Worm (Caenorhabditis elegans) whole organism, L1 larva: ENCODE results near the gene cyp-44A1.
A peak's percentile ranks its signal among the peaks of the same experiment; 100 is the strongest.

Experiments
- C16A3.4 ChIP-seq: fragments of 150-350 bp; optimal IDR thresholded peaks from 2 replicates; lab custom pipeline; 2014; ENCODE audit warnings: missing biosample characterization, missing genetic modification characterization
- C34B4.2 ChIP-seq: sonication (generic microtip); optimal IDR thresholded peaks from 2 replicates; lab custom pipeline; 2017; ENCODE audit warnings: mild to moderate bottlenecking, missing genetic modification characterization, missing compliant biosample characterization
- Y116A8C.19 ChIP-seq: sonication (generic microtip); optimal IDR thresholded peaks from 2 replicates; lab custom pipeline; 2016; ENCODE audit warnings: missing compliant biosample characterization, missing genetic modification characterization, borderline replicate concordance
- ama-1 ChIP-seq: fragments of 150-350 bp; optimal IDR thresholded peaks from 2 replicates; lab custom pipeline; 2014
- ceh-82 ChIP-seq, 3 experiments: fragments of 150-350 bp in 1 of 3; sonication (generic microtip) in 2 of 3; optimal IDR thresholded peaks; 2 replicates each; lab custom pipeline; 2014 to 2017; ENCODE audit warnings: missing biosample characterization in 3 of 3, missing genetic modification characterization in 3 of 3
- ceh-88 ChIP-seq: fragments of 200-800 bp; sonication (Bioruptor generic); IDR thresholded peaks from 2 replicates; pipeline ENCODE4 v1.3.6; 2022; ENCODE audit warnings: missing genetic modification characterization, missing compliant biosample characterization
- ces-1 ChIP-seq: fragments of 150-350 bp; optimal IDR thresholded peaks from 2 replicates; lab custom pipeline; 2014; ENCODE audit warnings: missing biosample characterization, missing genetic modification reagents, missing genetic modification characterization
- dsc-1 ChIP-seq: sonication (generic microtip); optimal IDR thresholded peaks from 2 replicates; lab custom pipeline; 2016; ENCODE audit warnings: mild to moderate bottlenecking, missing genetic modification characterization, missing compliant biosample characterization
- efl-1 ChIP-seq, 4 experiments: fragments of 150-350 bp; optimal IDR thresholded peaks in 3 of 4; peaks in 1 of 4; 1 replicate in 1 of 4; 2 replicates in 3 of 4; lab custom pipeline; 2014; ENCODE audit warnings: missing biosample characterization in 2 of 4, missing genetic modification characterization in 2 of 4, missing genetic modification reagents in 2 of 4
- efl-3 ChIP-seq: fragments of 200-800 bp; sonication (Bioruptor generic); optimal IDR thresholded peaks from 2 replicates; lab custom pipeline; 2018; ENCODE audit warnings: mild to moderate bottlenecking, missing genetic modification characterization, missing compliant biosample characterization
- elt-2 ChIP-seq: sonication (generic microtip); optimal IDR thresholded peaks from 2 replicates; lab custom pipeline; 2016; ENCODE audit warnings: missing genetic modification characterization, mild to moderate bottlenecking, inconsistent platforms, missing compliant biosample characterization, missing genetic modification reagents
- elt-3 ChIP-seq, 6 experiments: fragments of 150-350 bp in 1 of 6; sonication (generic microtip); optimal IDR thresholded peaks; 2 replicates each; lab custom pipeline; 2017 to 2018; ENCODE audit warnings: missing biosample characterization in 6 of 6, missing genetic modification characterization in 6 of 6, inconsistent platforms in 1 of 6
- fkh-4 ChIP-seq: sonication (generic microtip); optimal IDR thresholded peaks from 2 replicates; lab custom pipeline; 2016; ENCODE audit warnings: missing compliant biosample characterization, missing genetic modification characterization, borderline replicate concordance
- fkh-8 ChIP-seq: sonication (generic microtip); optimal IDR thresholded peaks from 2 replicates; lab custom pipeline; 2016; ENCODE audit warnings: mild to moderate bottlenecking, missing genetic modification characterization, missing compliant biosample characterization
- hpl-2 ChIP-seq: fragments of 150-350 bp; optimal IDR thresholded peaks from 2 replicates; lab custom pipeline; 2014; ENCODE audit warnings: missing biosample characterization, missing genetic modification reagents, missing genetic modification characterization
- isw-1 ChIP-seq: fragments of 200-800 bp; sonication (Bioruptor generic); IDR thresholded peaks from 2 replicates; pipeline ENCODE4 v1.3.6; 2022; ENCODE audit warnings: missing genetic modification characterization, missing compliant biosample characterization
- lin-13 ChIP-seq: fragments of 150-350 bp; optimal IDR thresholded peaks from 2 replicates; lab custom pipeline; 2014; ENCODE audit warnings: missing biosample characterization, missing genetic modification reagents, missing genetic modification characterization
- lin-14 ChIP-seq: fragments of 200-800 bp; sonication (Bioruptor generic); optimal IDR thresholded peaks from 2 replicates; lab custom pipeline; 2018; ENCODE audit warnings: mild to moderate bottlenecking, missing genetic modification characterization, moderate library complexity, missing compliant biosample characterization
- lin-39 ChIP-seq: fragments of 150-350 bp; optimal IDR thresholded peaks from 2 replicates; lab custom pipeline; 2014; ENCODE audit warnings: missing biosample characterization, missing genetic modification reagents, missing genetic modification characterization
- lsy-2 ChIP-seq, 2 experiments: fragments of 150-350 bp; optimal IDR thresholded peaks; 2 replicates each; lab custom pipeline; 2014; ENCODE audit warnings: missing biosample characterization in 2 of 2, missing genetic modification characterization in 2 of 2
- mdl-1 ChIP-seq, 2 experiments: fragments of 150-350 bp; optimal IDR thresholded peaks; 2 replicates each; lab custom pipeline; 2014 to 2017; ENCODE audit warnings: missing biosample characterization in 2 of 2, missing genetic modification characterization in 2 of 2, inconsistent platforms in 1 of 2
- mep-1 ChIP-seq: fragments of 150-350 bp; optimal IDR thresholded peaks from 2 replicates; lab custom pipeline; 2014; ENCODE audit warnings: missing biosample characterization, missing genetic modification characterization
- nhr-11 ChIP-seq: fragments of 150-350 bp; optimal IDR thresholded peaks from 2 replicates; lab custom pipeline; 2014; ENCODE audit warnings: missing biosample characterization, missing genetic modification characterization
- nhr-12 ChIP-seq: sonication (generic microtip); optimal IDR thresholded peaks from 2 replicates; lab custom pipeline; 2017; ENCODE audit warnings: missing biosample characterization, missing genetic modification characterization
- nhr-20 ChIP-seq: sonication (generic microtip); optimal IDR thresholded peaks from 2 replicates; lab custom pipeline; 2016; ENCODE audit warnings: mild to moderate bottlenecking, missing genetic modification characterization, missing compliant biosample characterization
- nhr-237 ChIP-seq: fragments of 150-350 bp; optimal IDR thresholded peaks from 2 replicates; lab custom pipeline; 2014; ENCODE audit warnings: missing biosample characterization, missing genetic modification characterization
- nhr-71 ChIP-seq: sonication (generic microtip); optimal IDR thresholded peaks from 2 replicates; lab custom pipeline; 2016; ENCODE audit warnings: mild to moderate bottlenecking, missing genetic modification characterization, moderate library complexity, missing compliant biosample characterization
- nhr-76 ChIP-seq: sonication (generic microtip); optimal IDR thresholded peaks from 2 replicates; lab custom pipeline; 2017; ENCODE audit warnings: missing biosample characterization, missing genetic modification characterization
- pqm-1 ChIP-seq: sonication (generic microtip); optimal IDR thresholded peaks from 3 replicates; lab custom pipeline; 2017; ENCODE audit warnings: missing biosample characterization, missing genetic modification characterization
- snu-23 ChIP-seq: sonication (generic microtip); optimal IDR thresholded peaks from 2 replicates; lab custom pipeline; 2016; ENCODE audit warnings: missing genetic modification characterization, missing compliant biosample characterization
- sox-4 ChIP-seq: sonication (generic microtip); optimal IDR thresholded peaks from 2 replicates; lab custom pipeline; 2016; ENCODE audit warnings: missing genetic modification characterization, missing compliant biosample characterization
- unc-130 ChIP-seq: fragments of 150-350 bp; optimal IDR thresholded peaks from 2 replicates; lab custom pipeline; 2017; ENCODE audit warnings: missing biosample characterization, missing genetic modification characterization, inconsistent platforms
- unc-30 ChIP-seq: sonication (generic microtip); optimal IDR thresholded peaks from 2 replicates; lab custom pipeline; 2017; ENCODE audit warnings: missing biosample characterization, missing genetic modification characterization
- zag-1 ChIP-seq: fragments of 150-350 bp; optimal IDR thresholded peaks from 2 replicates; lab custom pipeline; 2014; ENCODE audit warnings: missing biosample characterization, missing genetic modification characterization
- zip-4 ChIP-seq: fragments of 200-800 bp; sonication (Bioruptor generic); optimal IDR thresholded peaks from 2 replicates; lab custom pipeline; 2018; ENCODE audit warnings: mild to moderate bottlenecking, missing genetic modification characterization, moderate library complexity, missing compliant biosample characterization
- ztf-11 ChIP-seq, 2 experiments: sonication (generic microtip); optimal IDR thresholded peaks; 2 replicates each; lab custom pipeline; 2016 to 2017; ENCODE audit warnings: missing genetic modification characterization in 2 of 2, missing biosample characterization in 1 of 2, missing compliant biosample characterization in 1 of 2

cyp-44A1 gene

DNA sequence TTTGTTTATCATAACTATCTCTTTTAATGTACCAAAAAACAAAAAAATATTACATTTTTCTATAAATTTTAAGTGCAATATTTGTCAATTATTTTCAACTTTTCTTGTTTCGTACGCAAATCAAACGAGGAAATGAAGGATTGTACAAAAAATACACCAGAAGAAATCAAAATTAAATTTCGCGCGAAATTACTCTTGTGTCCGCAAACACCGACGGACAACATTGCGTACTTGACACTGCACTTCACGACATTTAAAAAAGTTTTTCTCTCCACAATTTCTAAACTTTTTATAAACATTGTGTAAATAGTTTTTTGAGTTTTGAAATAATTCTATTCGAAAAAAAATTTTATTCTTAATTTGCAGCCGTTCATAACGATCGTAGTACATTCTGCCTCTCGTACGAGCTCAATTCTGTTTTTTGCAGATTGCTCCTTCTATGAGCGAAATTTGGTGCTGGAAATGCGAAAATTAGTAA, 29.9 kb upstream of the cyp-44A1 start, which contains the start of gene mrps-16 (continued):
- TF ChIP-seq ama-1 (lab: Kevin White, UChicago) (peak; percentile 15), fkh-8 (tag; lab: Kevin White, UChicago) (peak; percentile 36), sox-4 (tag; lab: Kevin White, UChicago) (no peak), dsc-1 (tag; lab: Kevin White, UChicago) (peak; percentile 59), C16A3.4 (tag; lab: Kevin White, UChicago) (peak; percentile 80), mep-1 (tag; lab: Kevin White, UChicago) (peak; percentile 84), nhr-11 (tag; lab: Kevin White, UChicago) (no peak), efl-3 (no peak), isw-1 (GFP tag; lab: Robert Waterston, UW) (peak; percentile 55), nhr-71 (peak; percentile 81), Y116A8C.19 (tag; lab: Kevin White, UChicago) (no peak), nhr-20 (tag; lab: Kevin White, UChicago) (peak; percentile 73), zip-4 (GFP tag; lab: Kevin White, UChicago) (peak; percentile 44), fkh-4 (tag; lab: Kevin White, UChicago) (no peak), nhr-76 (no peak), elt-3 (tag; optimal IDR thresholded peaks at IDR 0.05; lab: Kevin White, UChicago) (peak in 1 of 6 experiments; percentile 72), lin-13 (peak; percentile 32), hpl-2 (GFP tag; lab: Kevin White, UChicago) (no peak), mdl-1 (tag; optimal IDR thresholded peaks at IDR 0.05; lab: Kevin White, UChicago) (peak in 1 of 2 experiments; percentile 28), nhr-237 (tag; lab: Kevin White, UChicago) (no peak), lin-14 (peak; percentile 62), zag-1 (tag; lab: Kevin White, UChicago) (no peak), ceh-88 (GFP tag; lab: Robert Waterston, UW) (no peak), ztf-11 (tag; optimal IDR thresholded peaks at IDR 0.05; lab: Kevin White, UChicago) (no peak), lin-39 (tag; lab: Kevin White, UChicago) (peak; percentile 41), efl-1 (optimal IDR thresholded peaks at IDR 0.05; lab: Kevin White, UChicago) (peak; percentile 94 to 98), efl-1 (GFP tag; optimal IDR thresholded peaks at IDR 0.05 in 1 of 2; lab: Kevin White, UChicago) (peak; percentile 99 to 100), ces-1 (GFP tag; lab: Kevin White, UChicago) (no peak), ceh-82 (tag; optimal IDR thresholded peaks at IDR 0.05; lab: Kevin White, UChicago) (peak; percentile 51 to 73 (median 67)), nhr-12 (tag; lab: Kevin White, UChicago) (no peak), unc-30 (tag; lab: Kevin White, UChicago) (no peak), elt-2 (tag; lab: Kevin White, UChicago) (peak; percentile 61)

ce11 chrII:5474946-5475345, 28.9 kb upstream of the cyp-44A1 start, which contains the start of gene ilcr-2:
TSS of gene ilcr-2 (plus strand) at chrII:5475246.
- TF ChIP-seq snu-23 (no peak), C34B4.2 (tag; lab: Kevin White, UChicago) (no peak), fkh-8 (tag; lab: Kevin White, UChicago) (no peak), unc-130 (tag; lab: Kevin White, UChicago) (no peak), mep-1 (tag; lab: Kevin White, UChicago) (no peak), pqm-1 (tag; lab: Kevin White, UChicago) (no peak), ceh-82 (tag; optimal IDR thresholded peaks at IDR 0.05; lab: Kevin White, UChicago) (no peak)

DNA sequence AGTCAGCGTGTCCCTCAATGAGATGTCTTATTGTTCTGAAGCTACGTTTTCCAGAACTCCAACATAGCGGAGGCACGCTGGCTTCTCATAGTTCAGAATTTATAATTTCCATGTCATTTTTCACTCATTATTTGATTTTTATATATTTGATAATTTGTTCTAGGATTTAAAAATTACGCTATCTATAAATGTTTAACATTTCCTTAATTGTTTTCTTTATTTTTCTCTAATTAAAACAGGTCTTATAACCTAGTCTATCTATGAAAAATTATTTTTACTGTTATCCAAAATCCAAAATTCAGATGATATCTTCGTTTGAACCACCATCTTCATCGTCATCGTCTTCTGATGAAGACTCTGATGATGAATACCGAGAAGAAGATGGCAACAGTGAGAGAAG, 25.5 kb upstream of the cyp-44A1 start, which contains the start of gene F56D1.1:
F56D1.1 (plus strand) TSS at position 301 of the 400 bp plus-strand sequence.
- TF ChIP-seq efl-1 (optimal IDR thresholded peaks at IDR 0.05; lab: Kevin White, UChicago) (no peak), efl-1 (GFP tag; optimal IDR thresholded peaks at IDR 0.05 in 1 of 2; lab: Kevin White, UChicago) (peak in 1 of 2 experiments; percentile 49), lsy-2 (tag; optimal IDR thresholded peaks at IDR 0.05; lab: Kevin White, UChicago) (no peak)
